Fruit fly (Drosophila melanogaster): ENCODE data around the gene IFT46.

dm6 chr2L:18620153-18620552 is 4.2 kb upstream of the IFT46 start:
- no peak for TF ChIP-seq psq (optimal IDR thresholded peaks at IDR 0.05)
- TF ChIP-seq usp (GFP tag; optimal IDR thresholded peaks at IDR 0.05) = no peak
- no peak for TF ChIP-seq CG8478 (optimal IDR thresholded peaks at IDR 0.05)
- TF ChIP-seq Dll (optimal IDR thresholded peaks at IDR 0.05) = no peak
- no peak for TF ChIP-seq pan (optimal IDR thresholded peaks at IDR 0.05)
